Fruit fly (Drosophila melanogaster) whole organism, pupa: ENCODE measurements around the gene Dhod.

Source experiments
- CG10348 ChIP-seq: fragments of 200-800 bp; sonication (Bioruptor generic); IDR thresholded peaks from 2 replicates; pipeline ENCODE4 v1.3.6; 2022; ENCODE audit warnings: missing biosample characterization, missing genetic modification characterization
- CG12605 ChIP-seq: fragments of 200-800 bp; sonication (Bioruptor generic); IDR thresholded peaks from 2 replicates; pipeline ENCODE4 v1.3.6; 2022; ENCODE audit warnings: missing biosample characterization, missing genetic modification characterization
- CG13204 ChIP-seq: fragments of 200-800 bp; sonication (Bioruptor generic); optimal IDR thresholded peaks from 2 replicates; lab custom pipeline; 2018; ENCODE audit warnings: missing biosample characterization, mild to moderate bottlenecking, missing genetic modification characterization, moderate library complexity
- CG14655 ChIP-seq: fragments of 200-800 bp; sonication (Bioruptor generic); optimal IDR thresholded peaks from 3 replicates; lab custom pipeline; 2017; ENCODE audit warnings: mild to moderate bottlenecking, missing biosample characterization, missing genetic modification reagents, missing genetic modification characterization
- CG15710 ChIP-seq: fragments of 200-800 bp; sonication (Bioruptor generic); optimal IDR thresholded peaks from 2 replicates; lab custom pipeline; 2018; ENCODE audit warnings: missing biosample characterization, mild to moderate bottlenecking, missing genetic modification characterization, moderate library complexity
- CG17806 ChIP-seq: fragments of 200-800 bp; sonication (Bioruptor generic); optimal IDR thresholded peaks from 2 replicates; lab custom pipeline; 2018; ENCODE audit warnings: missing biosample characterization, mild to moderate bottlenecking, missing genetic modification characterization, moderate library complexity
- CG32121 ChIP-seq: fragments of 200-800 bp; sonication (Bioruptor generic); IDR thresholded peaks from 2 replicates; pipeline ENCODE4 v1.3.6; 2022; ENCODE audit warnings: missing biosample characterization, missing genetic modification characterization
- CG34367 ChIP-seq: fragments of 200-800 bp; sonication (Bioruptor generic); optimal IDR thresholded peaks from 2 replicates; lab custom pipeline; 2018; ENCODE audit warnings: missing biosample characterization, mild to moderate bottlenecking, missing genetic modification characterization
- CG4496 ChIP-seq: fragments of 200-800 bp; sonication (Bioruptor generic); IDR thresholded peaks from 3 replicates; pipeline ENCODE4 v1.3.6; 2022; ENCODE audit warnings: missing biosample characterization, missing genetic modification characterization
- CG8159 ChIP-seq: fragments of 200-800 bp; sonication (Bioruptor generic); optimal IDR thresholded peaks from 3 replicates; lab custom pipeline; 2018; ENCODE audit warnings: missing biosample characterization, mild to moderate bottlenecking, missing genetic modification characterization, moderate library complexity
- CG8301 ChIP-seq: fragments of 200-800 bp; sonication (Bioruptor generic); optimal IDR thresholded peaks from 2 replicates; lab custom pipeline; 2018; ENCODE audit warnings: missing biosample characterization, mild to moderate bottlenecking, missing genetic modification characterization
- CG9948 ChIP-seq: fragments of 200-800 bp; sonication (Bioruptor generic); optimal IDR thresholded peaks from 2 replicates; lab custom pipeline; 2018; ENCODE audit warnings: missing biosample characterization, mild to moderate bottlenecking, missing genetic modification characterization, moderate library complexity
- D1 ChIP-seq: fragments of 200-800 bp; sonication (Bioruptor generic); optimal IDR thresholded peaks from 2 replicates; lab custom pipeline; 2018; ENCODE audit warnings: missing biosample characterization, mild to moderate bottlenecking, missing genetic modification characterization, moderate library complexity
- EcR ChIP-seq: fragments of 200-800 bp; sonication (Bioruptor generic); optimal IDR thresholded peaks from 3 replicates; lab custom pipeline; 2019; ENCODE audit warnings: missing biosample characterization, missing genetic modification characterization, mild to moderate bottlenecking, moderate library complexity, missing genetic modification reagents
- Ets98B ChIP-seq: fragments of 200-800 bp; sonication (Bioruptor generic); IDR thresholded peaks from 2 replicates; pipeline ENCODE4 v1.3.6; 2022; ENCODE audit warnings: missing biosample characterization, missing genetic modification characterization
- Pif1A ChIP-seq: fragments of 200-800 bp; sonication (Bioruptor generic); optimal IDR thresholded peaks from 3 replicates; lab custom pipeline; 2016; ENCODE audit warnings: missing biosample characterization, missing genetic modification characterization
- Pif1B ChIP-seq: fragments of 200-800 bp; sonication (Bioruptor generic); optimal IDR thresholded peaks from 3 replicates; lab custom pipeline; 2016; ENCODE audit warnings: missing biosample characterization, missing genetic modification characterization
- Snoo ChIP-seq: fragments of 200-800 bp; sonication (Bioruptor generic); optimal IDR thresholded peaks from 3 replicates; lab custom pipeline; 2017; ENCODE audit warnings: missing biosample characterization, mild to moderate bottlenecking, missing genetic modification characterization, inconsistent platforms
- fd96Ca ChIP-seq: fragments of 200-800 bp; sonication (Bioruptor generic); IDR thresholded peaks from 3 replicates; pipeline ENCODE4 v1.3.6; 2022; ENCODE audit warnings: missing biosample characterization, missing genetic modification characterization
- gl ChIP-seq: fragments of 200-800 bp; sonication (Bioruptor generic); optimal IDR thresholded peaks from 2 replicates; lab custom pipeline; 2018; ENCODE audit warnings: missing biosample characterization, mild to moderate bottlenecking, missing genetic modification characterization
- rn ChIP-seq: fragments of 200-800 bp; sonication (Bioruptor generic); IDR thresholded peaks from 2 replicates; pipeline ENCODE4 v1.3.6; 2022; ENCODE audit warnings: missing biosample characterization, missing genetic modification characterization

The Dhod gene

DNA sequence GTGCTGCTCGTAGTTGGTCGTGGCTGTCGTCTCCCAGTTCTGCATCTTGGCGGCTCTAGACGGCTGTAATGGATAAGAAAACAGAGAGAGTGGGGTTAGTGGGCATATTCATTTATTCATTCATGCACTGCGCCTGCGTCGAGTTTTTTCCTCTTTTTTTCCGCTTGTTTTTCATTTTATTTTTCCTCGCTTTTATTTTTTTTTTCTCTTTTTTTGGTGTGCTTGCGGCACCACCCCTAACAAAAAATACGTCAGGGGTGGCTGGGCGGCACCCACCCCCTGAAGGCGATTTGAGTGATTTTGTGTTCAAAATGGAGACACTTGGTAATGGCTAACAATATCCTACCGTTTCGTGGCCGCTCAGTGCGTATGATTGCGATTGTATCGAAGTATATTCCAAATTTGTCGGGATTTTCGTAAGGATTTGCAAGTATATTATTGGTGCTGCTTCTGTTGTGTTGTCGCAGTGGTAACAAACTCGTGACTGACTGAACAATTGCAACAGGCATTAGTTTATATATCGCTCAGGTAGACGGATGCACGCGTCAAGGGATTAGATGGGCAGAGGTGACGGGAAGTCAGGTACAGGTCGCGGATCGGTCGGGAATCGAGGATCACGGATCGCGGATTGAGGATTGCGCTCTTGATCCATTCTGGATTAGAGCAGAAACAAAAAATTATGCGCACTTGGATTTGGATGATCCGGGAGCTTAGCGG, 41.6 kb upstream of the Dhod start:
- TF ChIP-seq CG15710 (tag; lab: Kevin White, UChicago) (peak; percentile 79), Ets98B (GFP tag; lab: Robert Waterston, UW) (peak; percentile 96), Pif1B (peak; percentile 87), rn (GFP tag; lab: Robert Waterston, UW) (peak; percentile 84), CG9948 (no peak), Pif1A (GFP tag; lab: Kevin White, UChicago) (peak; percentile 92), CG14655 (GFP tag; lab: Kevin White, UChicago) (peak; percentile 83), CG13204 (GFP tag; lab: Kevin White, UChicago) (peak; percentile 86), CG4496 (peak; percentile 99; the same call in 2 of the 3 replicates), CG10348 (no peak), Snoo (tag; lab: Kevin White, UChicago) (no peak), CG8301 (tag; lab: Kevin White, UChicago) (no peak), CG8159 (tag; lab: Kevin White, UChicago) (peak; percentile 85), gl (tag; lab: Kevin White, UChicago) (peak; percentile 94), CG34367 (peak; percentile 84), CG32121 (peak; percentile 94; the same call in 1 of the 2 replicates), fd96Ca (GFP tag; lab: Robert Waterston, UW) (peak; percentile 94), CG12605 (peak; percentile 99)

DNA sequence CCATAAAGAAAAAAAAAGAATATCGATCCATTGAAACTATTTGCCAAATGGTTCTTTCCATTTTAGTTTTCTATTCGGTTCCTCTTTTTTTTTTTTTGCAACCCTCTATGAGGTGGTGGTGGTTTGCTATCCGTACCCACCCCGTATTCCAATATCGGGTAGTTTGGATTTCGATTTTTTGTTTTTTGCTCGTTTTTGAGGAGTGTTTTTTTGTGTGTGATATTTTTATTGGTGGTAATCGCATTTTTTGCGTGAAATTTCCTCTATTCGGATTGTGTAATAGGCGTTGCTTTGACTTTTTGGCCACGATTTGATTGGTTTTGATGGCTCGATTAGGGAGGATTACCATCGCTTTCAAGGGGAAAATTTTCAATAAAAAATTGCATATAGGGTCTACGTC, 33.7 kb upstream of the Dhod start:
- TF ChIP-seq D1 (no peak), CG8301 (tag; lab: Kevin White, UChicago) (no peak), CG34367 (no peak), CG12605 (no peak), Ets98B (GFP tag; lab: Robert Waterston, UW) (no peak), CG13204 (GFP tag; lab: Kevin White, UChicago) (no peak), CG8159 (tag; lab: Kevin White, UChicago) (no peak), CG17806 (tag; lab: Kevin White, UChicago) (no peak), gl (tag; lab: Kevin White, UChicago) (no peak), Snoo (tag; lab: Kevin White, UChicago) (no peak), CG10348 (no peak), fd96Ca (GFP tag; lab: Robert Waterston, UW) (no peak), CG32121 (no peak), CG4496 (no peak), Pif1B (no peak)

DNA sequence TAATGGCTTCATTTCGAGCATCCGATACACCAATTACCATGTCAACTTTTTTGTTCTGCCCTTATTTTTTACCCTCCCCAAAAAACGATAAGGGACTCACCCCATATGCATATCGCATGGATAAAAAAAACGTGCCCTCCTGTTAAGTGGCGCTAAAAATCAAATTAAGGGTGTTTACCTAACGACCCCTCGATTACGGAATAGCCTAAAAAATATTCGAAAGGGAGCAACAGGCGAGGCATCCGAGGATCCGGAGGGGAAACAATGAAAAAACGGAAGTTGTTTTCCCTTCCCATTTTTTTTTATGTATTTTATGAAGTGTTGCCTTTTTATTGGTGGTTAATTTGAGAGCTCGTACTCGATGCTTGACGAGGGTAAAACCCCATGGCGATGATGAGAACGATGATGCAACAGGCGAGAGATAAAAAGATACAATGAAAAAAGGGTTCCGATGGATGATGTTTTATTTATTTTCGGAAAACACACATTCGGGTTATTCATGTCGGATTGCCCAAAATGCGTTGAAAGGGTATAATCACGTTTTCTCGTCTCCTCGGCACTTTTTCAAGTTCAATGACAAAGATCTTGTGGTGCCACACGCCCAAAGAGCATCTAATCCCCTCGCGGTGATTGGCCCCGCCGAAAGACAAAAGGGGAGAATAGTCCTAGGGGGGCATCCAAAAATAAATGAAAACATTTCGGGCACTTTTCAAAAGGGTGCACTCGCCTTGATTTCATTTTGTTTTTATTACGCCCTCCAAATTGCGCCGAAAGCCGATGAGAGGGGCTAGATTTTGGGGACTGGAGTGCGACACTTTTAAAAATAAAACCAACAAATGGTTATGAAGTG, 31.8 kb upstream of the Dhod start, which contains the start of gene CG44227:
TSS of gene CG44227 (minus strand) at position 849 of the 850 bp plus-strand sequence.
- no peak for TF ChIP-seq Snoo (tag; lab: Kevin White, UChicago)
- no peak for TF ChIP-seq CG15710 (tag; lab: Kevin White, UChicago)
- TF ChIP-seq, all 21 proteins: peak for 0

DNA sequence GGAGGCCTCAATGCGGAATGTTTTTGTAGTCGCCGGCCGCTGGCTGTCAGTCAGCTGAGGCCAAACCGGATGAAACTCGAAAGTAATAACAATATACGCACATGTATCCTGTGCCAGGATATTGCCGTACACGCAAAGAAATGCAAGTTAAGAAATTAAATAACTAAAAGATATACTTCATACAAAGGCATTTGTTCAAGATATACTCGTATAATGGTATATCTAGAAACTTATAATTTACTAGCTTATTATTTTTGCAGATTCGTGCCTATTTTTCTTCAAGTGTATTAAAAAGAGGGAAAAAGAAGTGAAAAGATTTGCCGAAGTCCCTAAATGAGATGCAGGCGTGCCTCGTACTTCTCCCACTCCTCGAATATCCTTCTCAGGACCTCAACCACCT, 30.6 kb upstream of the Dhod start:
- TF ChIP-seq CG32121 (no peak), CG14655 (GFP tag; lab: Kevin White, UChicago) (no peak), rn (GFP tag; lab: Robert Waterston, UW) (no peak), gl (tag; lab: Kevin White, UChicago) (no peak), EcR (GFP tag; lab: Kevin White, UChicago) (no peak), CG12605 (no peak), CG4496 (no peak), CG8159 (tag; lab: Kevin White, UChicago) (no peak), CG17806 (tag; lab: Kevin White, UChicago) (no peak), Pif1A (GFP tag; lab: Kevin White, UChicago) (no peak), Pif1B (no peak)

DNA sequence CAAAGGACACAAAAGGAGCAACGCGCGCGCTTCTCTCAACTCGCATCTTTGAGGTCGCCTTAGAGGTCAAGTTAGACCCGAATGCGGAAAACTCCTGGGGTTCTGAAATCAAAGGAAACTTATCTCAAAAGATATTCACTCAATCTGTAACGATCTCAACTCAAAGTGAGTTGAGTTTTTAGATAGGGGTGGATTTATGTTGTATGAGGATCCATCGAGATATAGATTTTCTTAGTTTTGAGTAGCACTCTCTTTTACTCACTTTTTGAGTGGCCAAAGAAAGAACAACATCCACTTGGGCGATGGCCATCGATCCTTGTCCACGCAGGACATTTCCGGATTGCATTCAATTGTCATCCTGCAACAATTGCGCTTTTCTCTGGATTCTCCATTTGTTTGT, 27.9 kb upstream of the Dhod start:
- TF ChIP-seq gl (tag; lab: Kevin White, UChicago): no peak
- TF ChIP-seq, all 21 proteins: peak for 0

DNA sequence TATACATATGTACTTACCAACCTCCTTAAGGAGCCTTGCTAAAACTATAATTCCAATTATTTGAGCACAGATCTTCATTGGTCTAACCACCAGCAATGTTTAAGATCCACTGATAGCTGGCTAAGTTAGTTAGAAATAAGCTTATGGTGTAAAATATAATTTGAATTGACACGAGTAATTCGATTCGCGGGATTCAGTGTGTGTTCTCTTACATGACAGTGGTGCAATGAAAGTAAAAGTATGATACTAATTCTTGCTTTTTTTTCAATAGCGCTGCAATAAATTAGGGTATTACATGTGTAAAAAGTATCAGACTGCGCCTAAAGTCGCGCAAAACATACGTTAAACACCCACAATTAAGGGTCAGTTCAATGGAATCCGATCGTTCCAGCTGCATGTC, 27.2 kb upstream of the Dhod start, which contains the start of gene CG33325:
TSS of gene CG33325 (minus strand) at position 101 of the 400 bp plus-strand sequence.
- no peak for TF ChIP-seq CG32121
- no peak for TF ChIP-seq CG12605
- no peak for TF ChIP-seq Pif1A (GFP tag; lab: Kevin White, UChicago)
- no peak for TF ChIP-seq CG17806 (tag; lab: Kevin White, UChicago)
- TF ChIP-seq gl (tag; lab: Kevin White, UChicago): no peak
- no peak for TF ChIP-seq rn (GFP tag; lab: Robert Waterston, UW)
- no peak for TF ChIP-seq CG8159 (tag; lab: Kevin White, UChicago)
- TF ChIP-seq EcR (GFP tag; lab: Kevin White, UChicago): no peak
- TF ChIP-seq CG14655 (GFP tag; lab: Kevin White, UChicago): no peak
- TF ChIP-seq Pif1B: no peak
- TF ChIP-seq fd96Ca (GFP tag; lab: Robert Waterston, UW): no peak
- TF ChIP-seq CG34367: no peak
- no peak for TF ChIP-seq CG4496
- TF ChIP-seq CG13204 (GFP tag; lab: Kevin White, UChicago): no peak
- TF ChIP-seq Ets98B (GFP tag; lab: Robert Waterston, UW): no peak
- no peak for TF ChIP-seq CG8301 (tag; lab: Kevin White, UChicago)
